Fruit fly (Drosophila melanogaster) whole organism, embryonic: ENCODE results near the gene CG42554.

ENCODE experiments used
- CG4730 ChIP-seq: fragments of 200-800 bp; sonication (Bioruptor generic); IDR thresholded peaks from 2 replicates; pipeline ENCODE4 v1.3.6; 2022; ENCODE audit warnings: missing biosample characterization, missing genetic modification characterization
- aop ChIP-seq: fragments of 200-800 bp; sonication (Bioruptor generic); IDR thresholded peaks from 2 replicates; pipeline ENCODE4 v1.3.6; 2022; ENCODE audit warnings: missing biosample characterization, missing genetic modification characterization
- gt ChIP-seq: fragments of 200-800 bp; sonication (Bioruptor generic); IDR thresholded peaks from 2 replicates; pipeline ENCODE4 v1.3.6; 2022; ENCODE audit warnings: missing biosample characterization, missing genetic modification characterization

DNA sequence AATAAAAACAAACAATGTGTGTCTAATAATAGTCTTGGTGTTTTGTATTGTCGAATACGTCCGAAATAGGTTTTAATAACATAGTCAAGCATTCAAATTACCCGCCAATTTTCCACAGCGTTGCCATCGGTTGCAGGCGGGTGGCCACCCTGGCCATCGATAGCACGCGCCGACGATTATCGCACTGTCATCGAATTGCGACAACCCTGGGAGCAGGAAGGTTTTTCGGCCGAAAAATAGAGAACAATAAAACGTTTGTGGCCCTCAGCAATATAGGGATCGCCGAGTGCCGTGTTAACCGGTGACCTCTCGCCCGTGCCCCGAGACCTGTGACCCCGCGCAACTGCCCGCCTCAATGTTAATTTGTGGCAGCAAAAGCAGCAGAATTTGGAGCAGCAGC is 36.2 kb downstream of the CG42554 start, which contains the start of gene Usp10:
- TF ChIP-seq aop (GFP tag; lab: Robert Waterston, UW) (no peak), CG4730 (no peak), gt (no peak)
